Fruit fly (Drosophila melanogaster) whole organism, embryonic: ENCODE data around the gene Aptx.

Experiments used
- CG10654 ChIP-seq: fragments of 200-800 bp; sonication (Bioruptor generic); optimal IDR thresholded peaks from 2 replicates; lab custom pipeline; 2016; ENCODE audit warnings: missing biosample characterization, missing genetic modification characterization
- CG10959 ChIP-seq: fragments of 200-800 bp; sonication (Bioruptor generic); IDR thresholded peaks from 2 replicates; pipeline ENCODE4 v1.3.6; 2022; ENCODE audit warnings: missing biosample characterization, missing genetic modification characterization
- CG11456 ChIP-seq: fragments of 200-800 bp; sonication (Bioruptor generic); IDR thresholded peaks from 3 replicates; pipeline ENCODE4 v1.3.6; 2022; ENCODE audit warnings: missing biosample characterization, missing genetic modification characterization
- CG12071 ChIP-seq: fragments of 200-800 bp; sonication (Bioruptor generic); optimal IDR thresholded peaks from 3 replicates; lab custom pipeline; 2018; ENCODE audit warnings: missing biosample characterization, mild to moderate bottlenecking, missing genetic modification characterization
- CG12104 ChIP-seq: fragments of 200-800 bp; sonication (Bioruptor generic); optimal IDR thresholded peaks from 3 replicates; lab custom pipeline; 2016; ENCODE audit warnings: missing biosample characterization, missing genetic modification characterization
- CG12236 ChIP-seq: fragments of 200-800 bp; sonication (Bioruptor generic); optimal IDR thresholded peaks from 2 replicates; lab custom pipeline; 2016; ENCODE audit warnings: missing biosample characterization, missing genetic modification characterization
- CG12769 ChIP-seq: fragments of 200-800 bp; sonication (Bioruptor generic); optimal IDR thresholded peaks from 2 replicates; lab custom pipeline; 2019; ENCODE audit warnings: missing biosample characterization, mild to moderate bottlenecking, missing genetic modification characterization, moderate library complexity
- CG14965 ChIP-seq: fragments of 200-800 bp; sonication (Bioruptor generic); optimal IDR thresholded peaks from 2 replicates; lab custom pipeline; 2016; ENCODE audit warnings: missing biosample characterization, missing genetic modification characterization, borderline replicate concordance
- CG17361 ChIP-seq: fragments of 200-800 bp; sonication (Bioruptor generic); IDR thresholded peaks from 3 replicates; pipeline ENCODE4 v1.3.6; 2022; ENCODE audit warnings: missing biosample characterization, missing genetic modification characterization
- CG4404 ChIP-seq: fragments of 200-800 bp; sonication (Bioruptor generic); IDR thresholded peaks from 2 replicates; pipeline ENCODE4 v1.3.6; 2022; ENCODE audit warnings: missing biosample characterization, missing genetic modification characterization
- CG6654 ChIP-seq: fragments of 200-800 bp; sonication (Bioruptor generic); optimal IDR thresholded peaks from 2 replicates; lab custom pipeline; 2017; ENCODE audit warnings: missing biosample characterization, mild to moderate bottlenecking, missing genetic modification characterization
- CG6765 ChIP-seq: fragments of 200-800 bp; sonication (Bioruptor generic); optimal IDR thresholded peaks from 3 replicates; lab custom pipeline; 2017; ENCODE audit warnings: missing biosample characterization, mild to moderate bottlenecking, missing genetic modification characterization
- CG6791 ChIP-seq: fragments of 200-800 bp; sonication (Bioruptor generic); IDR thresholded peaks from 3 replicates; pipeline ENCODE4 v1.3.6; 2022; ENCODE audit warnings: missing biosample characterization, missing genetic modification characterization; ENCODE audit not compliant: partially characterized antibody
- CG6813 ChIP-seq: fragments of 200-800 bp; sonication (Bioruptor generic); optimal IDR thresholded peaks from 2 replicates; lab custom pipeline; 2017; ENCODE audit warnings: missing biosample characterization, missing genetic modification characterization, mild to moderate bottlenecking, moderate library complexity, missing genetic modification reagents
- CG7357 ChIP-seq: fragments of 200-800 bp; sonication (Bioruptor generic); IDR thresholded peaks from 3 replicates; pipeline ENCODE4 v1.3.6; 2022; ENCODE audit warnings: missing biosample characterization, missing genetic modification characterization
- CG7786 ChIP-seq: fragments of 200-800 bp; sonication (Bioruptor generic); optimal IDR thresholded peaks from 2 replicates; lab custom pipeline; 2016; ENCODE audit warnings: missing biosample characterization, missing genetic modification characterization
- CG7963 ChIP-seq: fragments of 200-800 bp; sonication (Bioruptor generic); IDR thresholded peaks from 3 replicates; pipeline ENCODE4 v1.3.6; 2022; ENCODE audit warnings: missing biosample characterization, missing genetic modification characterization; ENCODE audit not compliant: partially characterized antibody
- CTCF ChIP-seq: fragments of 200-800 bp; sonication (Bioruptor generic); optimal IDR thresholded peaks from 2 replicates; lab custom pipeline; 2017; ENCODE audit warnings: missing biosample characterization, mild to moderate bottlenecking, missing genetic modification characterization, moderate library complexity
- Doc3 ChIP-seq: fragments of 200-800 bp; sonication (Bioruptor generic); IDR thresholded peaks from 3 replicates; pipeline ENCODE4 v1.3.6; 2022; ENCODE audit warnings: missing biosample characterization, missing genetic modification characterization; ENCODE audit not compliant: partially characterized antibody
- Ets65A ChIP-seq: fragments of 200-800 bp; sonication (Bioruptor generic); peaks from one replicate; lab custom pipeline; 2016; ENCODE audit warnings: missing biosample characterization, missing genetic modification characterization
- HLH54F ChIP-seq: fragments of 200-800 bp; sonication (Bioruptor generic); optimal IDR thresholded peaks from 3 replicates; lab custom pipeline; 2016; ENCODE audit warnings: missing biosample characterization, missing genetic modification characterization
- MBD-R2 ChIP-seq: fragments of 200-800 bp; sonication (Bioruptor generic); IDR thresholded peaks from 2 replicates; pipeline ENCODE4 v1.3.6; 2022; ENCODE audit warnings: missing biosample characterization, missing genetic modification characterization
- Oaz ChIP-seq: fragments of 200-800 bp; sonication (Bioruptor generic); IDR thresholded peaks from 2 replicates; pipeline ENCODE4 v1.3.6; 2022; ENCODE audit warnings: missing biosample characterization, missing genetic modification characterization
- Pdp1 ChIP-seq, 2 experiments: fragments of 200-800 bp; sonication (Bioruptor generic); optimal IDR thresholded peaks; 3 replicates each; lab custom pipeline; 2016; ENCODE audit warnings: missing biosample characterization in 2 of 2, missing genetic modification characterization in 2 of 2, mild to moderate bottlenecking in 1 of 2, moderate library complexity in 1 of 2
- Ptx1 ChIP-seq: fragments of 200-800 bp; sonication (Bioruptor generic); IDR thresholded peaks from 2 replicates; pipeline ENCODE4 v1.3.6; 2022; ENCODE audit warnings: missing biosample characterization, missing genetic modification characterization
- Sin3A ChIP-seq: fragments of >200 bp; optimal IDR thresholded peaks from 2 replicates; lab custom pipeline; 2018
- Stat92E ChIP-seq, 3 experiments: fragments of >200 bp in 2 of 3; fragments of 200-800 bp in 1 of 3; sonication (Bioruptor generic) in 1 of 3; optimal IDR thresholded peaks; 2 replicates each; lab custom pipeline; 2017 to 2019; ENCODE audit warnings: missing biosample characterization in 3 of 3, missing genetic modification characterization in 3 of 3, mild to moderate bottlenecking in 1 of 3, moderate library complexity in 1 of 3
- bbx ChIP-seq: fragments of 200-800 bp; sonication (Bioruptor generic); IDR thresholded peaks from 2 replicates; pipeline ENCODE4 v1.3.6; 2022; ENCODE audit warnings: missing biosample characterization, missing genetic modification characterization; ENCODE audit not compliant: partially characterized antibody
- crp ChIP-seq, 2 experiments: fragments of 200-800 bp; sonication (Bioruptor generic); optimal IDR thresholded peaks; 2 replicates in 1 of 2; 3 replicates in 1 of 2; lab custom pipeline; 2017; ENCODE audit warnings: missing biosample characterization in 2 of 2, missing genetic modification characterization in 2 of 2, mild to moderate bottlenecking in 1 of 2, moderate library complexity in 1 of 2
- exex ChIP-seq: fragments of 200-800 bp; sonication (Bioruptor generic); optimal IDR thresholded peaks from 4 replicates; lab custom pipeline; 2018; ENCODE audit warnings: missing biosample characterization, mild to moderate bottlenecking, missing genetic modification characterization, moderate library complexity
- fu2 ChIP-seq: fragments of 200-800 bp; sonication (Bioruptor generic); optimal IDR thresholded peaks from 2 replicates; lab custom pipeline; 2016; ENCODE audit warnings: missing biosample characterization, missing genetic modification characterization
- gro ChIP-seq: fragments of 200-800 bp; sonication (Bioruptor generic); optimal IDR thresholded peaks from 2 replicates; lab custom pipeline; 2016; ENCODE audit warnings: missing biosample characterization, missing genetic modification characterization
- mam ChIP-seq: fragments of 200-800 bp; sonication (Bioruptor generic); optimal IDR thresholded peaks from 3 replicates; lab custom pipeline; 2016; ENCODE audit warnings: missing biosample characterization, missing genetic modification characterization
- p53 ChIP-seq: fragments of 200-800 bp; sonication (Bioruptor generic); optimal IDR thresholded peaks from 2 replicates; lab custom pipeline; 2016; ENCODE audit warnings: missing biosample characterization, missing genetic modification characterization
- psq ChIP-seq: fragments of 200-800 bp; sonication (Bioruptor generic); optimal IDR thresholded peaks from 2 replicates; lab custom pipeline; 2017; ENCODE audit warnings: missing biosample characterization, missing genetic modification characterization
- pzg ChIP-seq: fragments of 200-800 bp; sonication (Bioruptor generic); optimal IDR thresholded peaks from 3 replicates; lab custom pipeline; 2018; ENCODE audit warnings: missing biosample characterization, mild to moderate bottlenecking, missing genetic modification characterization, moderate library complexity
- tll ChIP-seq, 2 experiments: fragments of 200-800 bp in 1 of 2; fragments of >200 bp in 1 of 2; sonication (Bioruptor generic) in 1 of 2; optimal IDR thresholded peaks; 2 replicates each; lab custom pipeline; 2017 to 2019; ENCODE audit warnings: missing biosample characterization in 2 of 2, missing genetic modification characterization in 2 of 2, mild to moderate bottlenecking in 1 of 2, moderate library complexity in 1 of 2
- ttk ChIP-seq: fragments of 200-800 bp; sonication (Bioruptor generic); IDR thresholded peaks from 2 replicates; pipeline ENCODE4 v2.1.2; 2022; ENCODE audit warnings: missing biosample characterization, missing genetic modification characterization
- usp ChIP-seq: fragments of >200 bp; optimal IDR thresholded peaks from 2 replicates; lab custom pipeline; 2017; ENCODE audit warnings: missing biosample characterization, missing genetic modification characterization

Aptx gene

DNA sequence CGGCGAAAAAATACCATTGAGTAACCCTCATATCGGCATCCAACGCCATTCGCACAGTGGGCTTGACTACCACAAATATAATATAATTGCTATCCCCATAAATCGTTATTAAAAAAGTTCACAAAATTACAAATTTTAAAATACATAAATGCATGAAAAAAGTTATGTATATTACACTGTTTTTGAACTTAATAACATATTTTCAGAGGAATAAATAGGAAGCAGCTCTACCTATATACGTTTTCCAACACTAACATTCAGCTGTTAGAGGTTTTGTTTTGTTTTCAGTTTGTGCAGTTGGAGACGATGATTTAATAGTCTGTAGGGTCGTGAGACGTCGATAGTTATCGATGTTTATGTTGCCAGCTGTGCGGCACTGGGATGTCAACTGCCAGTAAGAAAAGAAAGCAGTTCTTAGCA lies at the start of gene Aptx, which contains the start of gene Ino80 (continued):
- TF ChIP-seq tll (GFP tag; optimal IDR thresholded peaks at IDR 0.05; lab: Kevin White, UChicago) (peak; percentile 41 to 61), Sin3A (lab: Kevin White, UChicago) (peak; percentile 96), CG6654 (GFP tag; lab: Kevin White, UChicago) (peak; percentile 73), CG4404 (GFP tag; lab: Robert Waterston, UW) (peak; percentile 93), exex (tag; lab: Kevin White, UChicago) (peak; percentile 62), bbx (peak; percentile 97), CG6765 (peak; percentile 74), gro (GFP tag; lab: Kevin White, UChicago) (peak; percentile 75), HLH54F (GFP tag; lab: Kevin White, UChicago) (peak; percentile 96), Oaz (GFP tag; lab: Robert Waterston, UW) (peak; percentile 81), CTCF (GFP tag; lab: Kevin White, UChicago) (peak; percentile 58), Stat92E (GFP tag; optimal IDR thresholded peaks at IDR 0.05; lab: Kevin White, UChicago) (peak in 1 of 3 experiments; percentile 66), CG12236 (GFP tag; lab: Kevin White, UChicago) (peak; percentile 87), CG12769 (tag; lab: Kevin White, UChicago) (peak; percentile 89), CG11456 (peak; percentile 92), CG17361 (GFP tag; lab: Robert Waterston, UW) (no peak; the same call in 1 of the 3 replicates), pzg (GFP tag; lab: Kevin White, UChicago) (peak; percentile 77), psq (GFP tag; lab: Kevin White, UChicago) (peak; percentile 82), CG7357 (GFP tag; lab: Robert Waterston, UW) (peak; percentile 86), CG7963 (GFP tag; lab: Robert Waterston, UW) (peak; percentile 93), Pdp1 (GFP tag; optimal IDR thresholded peaks at IDR 0.05; lab: Kevin White, UChicago) (peak; percentile 91 to 92), fu2 (GFP tag; lab: Kevin White, UChicago) (peak; percentile 94), p53 (peak; percentile 77), Doc3 (peak; percentile 85), mam (GFP tag; lab: Kevin White, UChicago) (peak; percentile 91), ttk (GFP tag; lab: Robert Waterston, UW) (peak; percentile 93), CG6791 (peak; percentile 95), CG12071 (GFP tag; lab: Kevin White, UChicago) (peak; percentile 67)

DNA sequence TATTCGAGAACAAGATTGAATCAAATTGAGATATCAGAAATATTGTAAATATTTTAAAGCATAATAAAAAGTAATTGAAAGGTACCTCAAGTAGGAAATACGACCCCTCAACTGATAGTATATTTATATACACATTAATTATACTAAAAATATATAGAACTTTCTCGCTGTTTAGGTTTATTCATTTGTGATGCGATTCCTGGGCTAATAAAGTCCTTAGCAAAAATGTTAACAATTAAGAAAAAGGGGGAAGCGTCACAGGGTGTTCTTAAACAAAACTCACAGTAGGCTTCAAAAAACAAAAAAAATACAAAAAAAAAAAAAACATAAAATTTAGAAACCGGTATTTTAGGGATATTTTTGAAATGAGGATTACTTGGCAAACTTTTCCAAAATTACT lies 49.5 kb upstream of the Aptx start, which contains the start of gene CG43203:
Gene CG43203, plus strand, starts transcription at position 301 of the 400 bp plus-strand sequence.
- TF ChIP-seq MBD-R2 (GFP tag; lab: Robert Waterston, UW) (no peak), CG6813 (GFP tag; lab: Kevin White, UChicago) (no peak), CG10959 (GFP tag; lab: Robert Waterston, UW) (no peak), CG7786 (GFP tag; lab: Kevin White, UChicago) (no peak), CG12104 (no peak), Ptx1 (GFP tag; lab: Robert Waterston, UW) (no peak), CG14965 (GFP tag; lab: Kevin White, UChicago) (no peak)

DNA sequence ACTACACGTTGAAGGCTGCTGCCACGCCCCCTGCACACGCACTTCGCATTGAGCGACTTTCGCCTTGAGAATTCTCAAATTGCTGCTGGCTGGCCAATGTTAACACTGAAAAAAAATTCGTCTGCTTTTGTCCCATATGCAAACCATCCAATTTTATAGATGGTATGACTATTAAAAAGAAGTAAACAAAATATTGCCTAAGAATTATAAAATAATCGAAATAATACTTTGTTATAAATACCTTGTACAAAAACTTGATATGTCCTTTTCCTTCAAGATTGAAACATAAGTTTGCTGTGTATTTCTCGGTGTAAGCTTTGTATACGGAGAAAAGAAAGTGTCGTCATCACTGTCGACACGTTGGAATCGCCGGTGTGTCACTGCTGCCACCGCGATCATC lies 40.4 kb upstream of the Aptx start:
- no peak for TF ChIP-seq usp (GFP tag; lab: Kevin White, UChicago)
- TF ChIP-seq, all 482 proteins: peak for 0

DNA sequence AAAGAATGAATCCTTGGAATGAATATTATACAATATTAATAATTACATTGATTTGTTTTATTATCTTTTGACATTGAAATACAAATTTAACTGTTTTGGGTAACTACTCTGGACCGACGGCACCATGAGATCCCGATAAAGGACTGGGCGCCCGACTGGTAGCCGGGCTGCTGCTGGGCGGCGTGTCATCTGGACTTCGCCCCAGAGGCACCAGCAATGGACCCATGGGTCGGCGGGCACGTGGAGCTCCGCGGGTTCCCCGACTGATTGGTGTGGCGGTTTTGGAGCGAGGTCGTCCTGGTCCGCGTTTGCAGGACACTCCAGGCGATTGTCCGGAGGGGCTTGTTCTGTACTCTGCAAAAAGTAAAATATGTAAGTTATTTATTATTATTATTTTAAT lies 34.2 kb upstream of the Aptx start:
- TF ChIP-seq Ets65A: peak; percentile 91
- TF ChIP-seq CG10654 (GFP tag; lab: Kevin White, UChicago): no peak
- TF ChIP-seq crp (GFP tag; optimal IDR thresholded peaks at IDR 0.05; lab: Kevin White, UChicago): no peak
